Fruit fly (Drosophila melanogaster): ENCODE results near the gene CG13721.

Gene CG13721

dm6 chr3L:4463773-4464301 lies 33.7 kb downstream of the CG13721 start, which contains the start of gene CG15024:
Gene CG15024 (minus strand): TSS chr3L:4463823.
- TF ChIP-seq psq (optimal IDR thresholded peaks at IDR 0.05): no peak
- TF ChIP-seq Myc (optimal IDR thresholded peaks at IDR 0.05): no peak
- no peak for TF ChIP-seq insv (optimal IDR thresholded peaks at IDR 0.05)
- no peak for TF ChIP-seq h (optimal IDR thresholded peaks at IDR 0.05)
- no peak for TF ChIP-seq ttk (optimal IDR thresholded peaks at IDR 0.05)
- no peak for TF ChIP-seq Sin3A (optimal IDR thresholded peaks at IDR 0.05)

DNA sequence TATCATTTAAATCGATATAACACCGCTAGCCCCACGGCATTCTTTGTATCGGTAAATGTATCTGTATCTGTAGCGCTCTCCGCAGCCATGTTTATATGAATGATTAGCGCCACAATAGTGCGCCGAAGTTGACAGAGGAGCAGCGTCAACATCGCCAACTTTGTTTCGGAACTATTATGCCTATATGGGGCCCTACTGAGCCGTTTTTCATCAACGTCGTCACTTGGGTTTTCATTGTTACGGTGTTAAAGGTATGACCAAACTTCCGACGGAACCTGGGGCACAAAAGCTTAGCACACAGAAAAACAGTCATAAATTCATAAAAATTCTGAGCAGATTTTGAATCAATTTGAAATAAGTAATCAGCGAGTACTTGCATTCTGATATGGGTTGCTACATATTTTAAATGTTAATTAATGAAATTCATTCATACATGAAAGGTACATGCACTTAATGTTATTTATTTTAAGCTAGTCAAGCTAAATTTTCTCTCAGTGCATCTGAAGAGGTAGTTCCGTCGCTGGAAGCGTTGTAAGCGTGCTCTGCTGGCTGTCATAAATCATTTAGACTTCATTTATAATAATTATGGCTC lies 36.0 kb downstream of the CG13721 start, which contains the start of gene CG15023:
CG15023 (minus strand) TSS at position 51 of the 592 bp plus-strand sequence.
- TF ChIP-seq Sin3A (optimal IDR thresholded peaks at IDR 0.05) (no peak), ttk (optimal IDR thresholded peaks at IDR 0.05) (no peak), h (optimal IDR thresholded peaks at IDR 0.05) (no peak), psq (optimal IDR thresholded peaks at IDR 0.05) (no peak), insv (optimal IDR thresholded peaks at IDR 0.05) (no peak), Myc (optimal IDR thresholded peaks at IDR 0.05) (no peak)

DNA sequence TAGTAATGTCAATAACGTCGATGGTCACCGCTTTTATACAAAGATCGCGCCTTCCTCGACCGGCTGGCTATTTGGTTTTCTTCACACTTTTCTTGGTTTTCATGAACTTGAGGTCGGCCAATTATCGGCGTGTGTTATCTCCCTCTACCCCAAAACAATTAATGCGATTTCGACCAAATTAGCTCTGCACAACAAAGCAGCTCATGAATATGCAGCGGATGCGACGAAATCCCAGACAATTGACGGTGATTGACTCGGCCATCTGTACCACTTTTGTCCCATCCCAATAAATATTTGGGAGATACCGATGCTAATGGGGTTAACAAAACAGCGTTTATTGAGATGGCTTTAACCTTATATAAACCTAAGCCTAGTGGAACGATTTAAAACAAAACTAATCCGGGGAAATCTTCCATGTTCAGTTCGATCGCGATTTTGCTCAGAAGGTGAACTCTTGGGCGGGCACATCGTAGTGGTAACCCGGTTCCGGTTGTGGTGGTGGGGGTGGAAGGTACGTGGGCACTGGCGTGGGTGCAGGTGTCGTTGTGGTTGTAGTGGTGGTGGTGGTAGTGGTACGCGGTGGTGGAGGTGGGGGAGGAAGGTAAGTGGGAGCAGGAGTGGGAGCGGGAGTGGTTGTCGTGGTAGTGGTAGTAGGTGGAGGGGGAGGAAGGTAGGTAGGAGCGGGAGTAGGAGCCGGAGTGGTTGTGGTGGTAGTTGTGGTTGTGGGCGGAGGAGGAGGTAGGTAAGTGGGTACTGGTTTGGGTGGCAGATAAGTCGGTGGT lies 37.1 kb downstream of the CG13721 start, which contains the start of gene CG15022:
CG15022 (minus strand) TSS at position 11 of the 782 bp plus-strand sequence.
- TF ChIP-seq ttk (optimal IDR thresholded peaks at IDR 0.05): no peak
- no peak for TF ChIP-seq h (optimal IDR thresholded peaks at IDR 0.05)
- TF ChIP-seq psq (optimal IDR thresholded peaks at IDR 0.05): no peak
- TF ChIP-seq insv (optimal IDR thresholded peaks at IDR 0.05): no peak
- no peak for TF ChIP-seq Myc (optimal IDR thresholded peaks at IDR 0.05)
- no peak for TF ChIP-seq Sin3A (optimal IDR thresholded peaks at IDR 0.05)

DNA sequence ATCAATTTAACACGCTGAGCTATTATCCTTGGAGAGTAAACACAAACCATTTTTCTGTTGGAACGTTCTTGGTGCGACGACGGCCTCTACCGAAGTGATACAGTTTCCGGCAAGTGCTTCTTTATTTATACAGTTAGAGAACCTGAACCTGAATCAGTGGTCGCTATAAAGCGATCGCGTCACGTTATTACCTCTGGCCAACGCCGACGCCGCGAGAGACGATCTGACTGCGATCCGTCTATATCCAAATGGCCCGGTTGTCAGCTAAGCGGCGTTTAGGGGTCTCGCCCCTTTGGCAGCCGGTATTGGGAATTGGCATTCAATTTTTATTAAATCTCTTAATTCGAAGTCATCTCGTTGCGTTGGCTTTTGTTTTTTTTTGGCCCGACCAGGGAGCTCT lies 39.5 kb downstream of the CG13721 start, which contains the start of gene CG11345:
CG11345 (minus strand) TSS at position 101 of the 400 bp plus-strand sequence.
- no peak for TF ChIP-seq Myc (optimal IDR thresholded peaks at IDR 0.05)
- no peak for TF ChIP-seq h (optimal IDR thresholded peaks at IDR 0.05)
- TF ChIP-seq insv (optimal IDR thresholded peaks at IDR 0.05): no peak
- no peak for TF ChIP-seq ttk (optimal IDR thresholded peaks at IDR 0.05)
- no peak for TF ChIP-seq Sin3A (optimal IDR thresholded peaks at IDR 0.05)
- no peak for TF ChIP-seq psq (optimal IDR thresholded peaks at IDR 0.05)

dm6 chr3L:4447229-4447628 lies 50.3 kb downstream of the CG13721 start:
- no peak for TF ChIP-seq Myc (optimal IDR thresholded peaks at IDR 0.05)
- TF ChIP-seq h (optimal IDR thresholded peaks at IDR 0.05): no peak
- TF ChIP-seq psq (optimal IDR thresholded peaks at IDR 0.05): no peak
- TF ChIP-seq insv (optimal IDR thresholded peaks at IDR 0.05): no peak
- no peak for TF ChIP-seq ttk (optimal IDR thresholded peaks at IDR 0.05)
- no peak for TF ChIP-seq Sin3A (optimal IDR thresholded peaks at IDR 0.05)
